Fruit fly (Drosophila melanogaster) whole organism, prepupa: Measurements from ENCODE around the gene Larp4B.

ENCODE experiments used
- Blimp-1 ChIP-seq: fragments of 200-800 bp; sonication (Bioruptor generic); optimal IDR thresholded peaks from 3 replicates; lab custom pipeline; 2017; ENCODE audit warnings: missing biosample characterization, missing genetic modification characterization, mild to moderate bottlenecking, moderate library complexity, missing genetic modification reagents
- CG11902 ChIP-seq: fragments of 200-800 bp; sonication (Bioruptor generic); optimal IDR thresholded peaks from 3 replicates; lab custom pipeline; 2016; ENCODE audit warnings: missing biosample characterization, missing genetic modification characterization
- CG1621 ChIP-seq: fragments of 200-800 bp; sonication (Bioruptor generic); optimal IDR thresholded peaks from 3 replicates; lab custom pipeline; 2018; ENCODE audit warnings: missing biosample characterization, mild to moderate bottlenecking, missing genetic modification characterization
- CG31627 ChIP-seq: fragments of 200-800 bp; sonication (Bioruptor generic); optimal IDR thresholded peaks from 3 replicates; lab custom pipeline; 2016; ENCODE audit warnings: missing biosample characterization, missing genetic modification characterization
- CG32006 ChIP-seq: fragments of 200-800 bp; sonication (Bioruptor generic); optimal IDR thresholded peaks from 3 replicates; lab custom pipeline; 2017; ENCODE audit warnings: missing biosample characterization, mild to moderate bottlenecking, missing genetic modification characterization
- CG34406 ChIP-seq: fragments of 200-800 bp; sonication (Bioruptor generic); optimal IDR thresholded peaks from 3 replicates; lab custom pipeline; 2016; ENCODE audit warnings: missing biosample characterization, missing genetic modification characterization
- CG3919 ChIP-seq: fragments of 200-800 bp; sonication (Bioruptor generic); optimal IDR thresholded peaks from 3 replicates; lab custom pipeline; 2016; ENCODE audit warnings: missing biosample characterization, missing genetic modification characterization
- CG4318 ChIP-seq: fragments of 200-800 bp; sonication (Bioruptor generic); optimal IDR thresholded peaks from 3 replicates; lab custom pipeline; 2017; ENCODE audit warnings: missing biosample characterization, mild to moderate bottlenecking, missing genetic modification characterization
- CG6163 ChIP-seq: fragments of 200-800 bp; sonication (Bioruptor generic); IDR thresholded peaks from 3 replicates; pipeline ENCODE4 v1.3.6; 2022; ENCODE audit warnings: missing biosample characterization, missing genetic modification characterization
- CG6276 ChIP-seq: fragments of 200-800 bp; sonication (Bioruptor generic); optimal IDR thresholded peaks from 2 replicates; lab custom pipeline; 2017; ENCODE audit warnings: missing biosample characterization, mild to moderate bottlenecking, missing genetic modification characterization
- CG6792 ChIP-seq: fragments of 200-800 bp; sonication (Bioruptor generic); optimal IDR thresholded peaks from 3 replicates; lab custom pipeline; 2016; ENCODE audit warnings: missing biosample characterization, missing genetic modification characterization
- CG6808 ChIP-seq: fragments of 200-800 bp; sonication (Bioruptor generic); optimal IDR thresholded peaks from 3 replicates; lab custom pipeline; 2017; ENCODE audit warnings: missing biosample characterization, missing genetic modification characterization, mild to moderate bottlenecking, moderate library complexity, missing genetic modification reagents
- CG7368 ChIP-seq: fragments of 200-800 bp; sonication (Bioruptor generic); optimal IDR thresholded peaks from 3 replicates; lab custom pipeline; 2016; ENCODE audit warnings: missing biosample characterization, missing genetic modification characterization
- CG8119 ChIP-seq: fragments of 200-800 bp; sonication (Bioruptor generic); IDR thresholded peaks from 3 replicates; pipeline ENCODE4 v1.3.6; 2022; ENCODE audit warnings: missing biosample characterization, missing genetic modification characterization
- CG9139 ChIP-seq: fragments of 200-800 bp; sonication (Bioruptor generic); optimal IDR thresholded peaks from 3 replicates; lab custom pipeline; 2017; ENCODE audit warnings: missing biosample characterization, mild to moderate bottlenecking, missing genetic modification characterization
- Eip75B ChIP-seq: fragments of 200-800 bp; sonication (Bioruptor generic); optimal IDR thresholded peaks from 3 replicates; lab custom pipeline; 2016; ENCODE audit warnings: missing biosample characterization, missing genetic modification characterization
- Eip93F ChIP-seq: fragments of 200-800 bp; sonication (Bioruptor generic); optimal IDR thresholded peaks from 2 replicates; lab custom pipeline; 2016; ENCODE audit warnings: missing biosample characterization, mild to moderate bottlenecking, missing genetic modification characterization
- Ets21C ChIP-seq: fragments of 200-800 bp; sonication (Bioruptor generic); optimal IDR thresholded peaks from 3 replicates; lab custom pipeline; 2016; ENCODE audit warnings: missing biosample characterization, missing genetic modification characterization
- Ets96B ChIP-seq: fragments of 200-800 bp; optimal IDR thresholded peaks from 2 replicates; lab custom pipeline; 2019; ENCODE audit warnings: missing biosample characterization, mild to moderate bottlenecking, missing genetic modification characterization, moderate library complexity
- Hr38 ChIP-seq: sonication (Bioruptor generic); optimal IDR thresholded peaks from 2 replicates; lab custom pipeline; 2016; ENCODE audit warnings: missing biosample characterization, missing genetic modification characterization
- Hr39 ChIP-seq: fragments of 200-800 bp; sonication (Bioruptor generic); optimal IDR thresholded peaks from 2 replicates; lab custom pipeline; 2016; ENCODE audit warnings: missing biosample characterization, missing genetic modification characterization
- Hr4 ChIP-seq: fragments of 200-800 bp; sonication (Bioruptor generic); optimal IDR thresholded peaks from 3 replicates; lab custom pipeline; 2016; ENCODE audit warnings: missing biosample characterization, missing genetic modification characterization
- Lpt ChIP-seq: fragments of 200-800 bp; sonication (Bioruptor generic); optimal IDR thresholded peaks from 3 replicates; lab custom pipeline; 2016; ENCODE audit warnings: missing biosample characterization, missing genetic modification characterization
- OdsH ChIP-seq: fragments of 200-800 bp; sonication (Bioruptor generic); optimal IDR thresholded peaks from 3 replicates; lab custom pipeline; 2016; ENCODE audit warnings: missing biosample characterization, missing genetic modification characterization
- Smox ChIP-seq: fragments of 200-800 bp; sonication (Bioruptor generic); optimal IDR thresholded peaks from 3 replicates; lab custom pipeline; 2016; ENCODE audit warnings: missing biosample characterization, missing genetic modification characterization
- Sox102F ChIP-seq: fragments of 200-800 bp; sonication (Bioruptor generic); optimal IDR thresholded peaks from 2 replicates; lab custom pipeline; 2016; ENCODE audit warnings: missing biosample characterization, mild to moderate bottlenecking, missing genetic modification characterization
- Sox15 ChIP-seq: fragments of 200-800 bp; sonication (Bioruptor generic); optimal IDR thresholded peaks from 3 replicates; lab custom pipeline; 2016; ENCODE audit warnings: missing biosample characterization, missing genetic modification characterization
- achi ChIP-seq: fragments of 200-800 bp; sonication (Bioruptor generic); optimal IDR thresholded peaks from 3 replicates; lab custom pipeline; 2016; ENCODE audit warnings: missing biosample characterization, missing genetic modification characterization
- acj6 ChIP-seq: fragments of 200-800 bp; sonication (Bioruptor generic); optimal IDR thresholded peaks from 3 replicates; lab custom pipeline; 2016; ENCODE audit warnings: missing biosample characterization, missing genetic modification characterization
- dac ChIP-seq: fragments of 200-800 bp; sonication (Bioruptor generic); optimal IDR thresholded peaks from 2 replicates; lab custom pipeline; 2017; ENCODE audit warnings: missing biosample characterization, mild to moderate bottlenecking, missing genetic modification characterization
- dsx ChIP-seq: fragments of 200-800 bp; optimal IDR thresholded peaks from 3 replicates; lab custom pipeline; 2019; ENCODE audit warnings: missing biosample characterization, mild to moderate bottlenecking, missing genetic modification characterization, moderate library complexity; ENCODE audit not compliant: poor library complexity, severe bottlenecking
- eg ChIP-seq: fragments of 200-800 bp; sonication (Bioruptor generic); IDR thresholded peaks from 3 replicates; pipeline ENCODE4 v1.3.6; 2022; ENCODE audit warnings: missing biosample characterization, missing genetic modification characterization
- esn ChIP-seq: fragments of 200-800 bp; sonication (Bioruptor generic); optimal IDR thresholded peaks from 2 replicates; lab custom pipeline; 2016; ENCODE audit warnings: missing biosample characterization, mild to moderate bottlenecking, missing genetic modification characterization, moderate library complexity
- fd59A ChIP-seq: fragments of 200-800 bp; sonication (Bioruptor generic); optimal IDR thresholded peaks from 2 replicates; lab custom pipeline; 2017; ENCODE audit warnings: missing biosample characterization, mild to moderate bottlenecking, missing genetic modification characterization, missing genetic modification reagents
- fd85E ChIP-seq: fragments of 200-800 bp; sonication (Bioruptor generic); optimal IDR thresholded peaks from 3 replicates; lab custom pipeline; 2016; ENCODE audit warnings: missing biosample characterization, missing genetic modification characterization
- fkh ChIP-seq: fragments of 200-800 bp; sonication (Bioruptor generic); optimal IDR thresholded peaks from 3 replicates; lab custom pipeline; 2017; ENCODE audit warnings: missing biosample characterization, mild to moderate bottlenecking, missing genetic modification characterization, moderate library complexity
- lz ChIP-seq: fragments of 200-800 bp; sonication (Bioruptor generic); optimal IDR thresholded peaks from 3 replicates; lab custom pipeline; 2016; ENCODE audit warnings: missing biosample characterization, missing genetic modification characterization
- net ChIP-seq: fragments of 200-800 bp; sonication (Bioruptor generic); optimal IDR thresholded peaks from 3 replicates; lab custom pipeline; 2016; ENCODE audit warnings: missing biosample characterization, missing genetic modification characterization
- pdm3 ChIP-seq: fragments of 200-800 bp; sonication (Bioruptor generic); optimal IDR thresholded peaks from 3 replicates; lab custom pipeline; 2016; ENCODE audit warnings: missing biosample characterization, missing genetic modification characterization
- salr ChIP-seq, 2 experiments: fragments of 200-800 bp; sonication (Bioruptor generic); optimal IDR thresholded peaks; 3 replicates each; lab custom pipeline; 2016 to 2018; ENCODE audit warnings: missing biosample characterization in 2 of 2, missing genetic modification characterization in 2 of 2, mild to moderate bottlenecking in 1 of 2
- spab ChIP-seq: fragments of 200-800 bp; sonication (Bioruptor generic); optimal IDR thresholded peaks from 2 replicates; lab custom pipeline; 2017; ENCODE audit warnings: missing biosample characterization, mild to moderate bottlenecking, missing genetic modification characterization, missing genetic modification reagents
- ss ChIP-seq, 2 experiments: fragments of 200-800 bp; sonication (Bioruptor generic); optimal IDR thresholded peaks; 2 replicates in 1 of 2; 3 replicates in 1 of 2; lab custom pipeline; 2017 to 2018; ENCODE audit warnings: mild to moderate bottlenecking in 2 of 2, missing biosample characterization in 2 of 2, missing genetic modification characterization in 2 of 2, moderate library complexity in 1 of 2
- svp ChIP-seq: fragments of 200-800 bp; sonication (Bioruptor generic); peaks from one replicate; lab custom pipeline; 2016; ENCODE audit warnings: missing biosample characterization, missing genetic modification characterization
- topi ChIP-seq: fragments of 200-800 bp; sonication (Bioruptor generic); optimal IDR thresholded peaks from 3 replicates; lab custom pipeline; 2016; ENCODE audit warnings: missing biosample characterization, missing genetic modification characterization

The Larp4B gene

dm6 chr3L:3247130-3248065 is 22.8 kb downstream of the Larp4B start, which contains the start of gene CG43389 (continued):
- TF ChIP-seq dac (peak; percentile 40), salr (GFP tag; optimal IDR thresholded peaks at IDR 0.05; lab: Kevin White, UChicago) (peak; percentile 74 to 91), esn (GFP tag; lab: Kevin White, UChicago) (peak; percentile 99), CG6808 (GFP tag; lab: Kevin White, UChicago) (peak; percentile 85), Hr4 (GFP tag; lab: Kevin White, UChicago) (peak; percentile 78), pdm3 (GFP tag; lab: Kevin White, UChicago) (peak; percentile 94), Ets21C (GFP tag; lab: Kevin White, UChicago) (peak; percentile 96), lz (GFP tag; lab: Kevin White, UChicago) (peak; percentile 98), Ets96B (tag; lab: Kevin White, UChicago) (peak; percentile 91), Hr38 (GFP tag; lab: Kevin White, UChicago) (no peak), CG34406 (GFP tag; lab: Kevin White, UChicago) (peak; percentile 97), ss (GFP tag; optimal IDR thresholded peaks at IDR 0.05; lab: Kevin White, UChicago) (peak; percentile 93 to 95), OdsH (GFP tag; lab: Kevin White, UChicago) (peak; percentile 95), CG6163 (GFP tag; lab: Robert Waterston, UW) (peak; percentile 89), fd59A (GFP tag; lab: Kevin White, UChicago) (peak; percentile 92), net (peak; percentile 90), Eip75B (GFP tag; lab: Kevin White, UChicago) (peak; percentile 89), CG8119 (GFP tag; lab: Robert Waterston, UW) (peak; percentile 87), CG11902 (peak; percentile 87), fd85E (peak; percentile 52), CG32006 (GFP tag; lab: Kevin White, UChicago) (peak; percentile 83), svp (GFP tag; lab: Kevin White, UChicago) (peak; percentile 99), CG6276 (GFP tag; lab: Kevin White, UChicago) (no peak), Blimp-1 (GFP tag; lab: Kevin White, UChicago) (peak; percentile 87), Eip93F (GFP tag; lab: Kevin White, UChicago) (peak; percentile 97), CG7368 (GFP tag; lab: Kevin White, UChicago) (peak; percentile 65), Lpt (GFP tag; lab: Kevin White, UChicago) (peak; percentile 81), spab (peak; percentile 81), Sox15 (GFP tag; lab: Kevin White, UChicago) (peak; percentile 96), CG1621 (tag; lab: Kevin White, UChicago) (peak; percentile 90), Sox102F (GFP tag; lab: Kevin White, UChicago) (peak; percentile 99), dsx (GFP tag; lab: Kevin White, UChicago) (peak; percentile 86), Hr39 (GFP tag; lab: Kevin White, UChicago) (peak; percentile 98), fkh (GFP tag; lab: Kevin White, UChicago) (no peak)

DNA sequence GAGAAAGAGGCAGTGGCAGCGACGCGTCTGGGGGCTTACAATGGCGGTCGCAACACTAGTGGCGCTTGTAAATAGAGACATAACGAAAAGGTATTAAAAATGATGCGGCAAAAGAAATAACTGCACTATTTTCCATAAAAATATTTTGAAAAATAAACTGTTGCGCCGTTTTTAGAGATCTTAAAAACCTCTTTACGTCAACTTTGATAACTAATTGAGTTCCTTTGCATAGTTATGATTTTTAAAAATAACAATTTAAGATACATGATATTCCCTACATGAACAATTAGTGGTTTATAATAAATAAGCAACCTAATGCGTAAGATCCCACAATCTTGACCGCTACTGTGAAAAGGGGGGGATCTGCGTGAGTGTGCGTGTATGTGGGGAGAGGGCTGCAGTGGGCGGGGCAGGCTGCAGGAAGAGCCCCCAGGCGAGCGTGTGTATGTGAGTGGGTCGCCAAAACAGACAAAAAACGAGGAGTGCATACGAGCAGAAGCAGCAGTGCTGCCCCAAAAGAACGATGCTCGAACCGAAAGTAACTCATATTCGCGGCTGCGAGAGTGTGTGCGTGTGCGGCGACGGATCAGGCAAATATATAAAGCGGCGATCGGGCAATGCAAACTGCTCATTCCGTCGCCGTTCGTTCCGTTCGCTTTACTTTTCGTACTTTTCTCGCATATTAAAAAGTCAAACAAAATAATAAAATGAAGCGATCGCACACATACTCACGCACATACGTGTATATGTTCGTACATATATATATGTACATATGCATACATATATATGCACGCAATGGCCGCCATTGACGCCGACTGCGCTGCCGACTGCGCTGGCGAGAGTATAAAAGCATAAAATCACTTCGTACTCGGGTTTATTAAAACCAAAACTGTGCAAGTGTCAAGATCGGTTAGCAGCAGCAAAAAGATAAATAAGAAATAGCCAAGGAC is 24.4 kb downstream of the Larp4B start:
- TF ChIP-seq salr (GFP tag; optimal IDR thresholded peaks at IDR 0.05; lab: Kevin White, UChicago) (peak; percentile 86 to 98), CG6792 (peak; percentile 98), Ets96B (tag; lab: Kevin White, UChicago) (peak; percentile 98), Sox102F (GFP tag; lab: Kevin White, UChicago) (peak; percentile 97), Hr4 (GFP tag; lab: Kevin White, UChicago) (peak; percentile 96), CG6163 (GFP tag; lab: Robert Waterston, UW) (peak; percentile 82), lz (GFP tag; lab: Kevin White, UChicago) (peak; percentile 98), CG4318 (GFP tag; lab: Kevin White, UChicago) (peak; percentile 93), eg (GFP tag; lab: Robert Waterston, UW) (peak; percentile 76), CG6276 (GFP tag; lab: Kevin White, UChicago) (peak; percentile 94), topi (GFP tag; lab: Kevin White, UChicago) (peak; percentile 99), acj6 (peak; percentile 99), CG7368 (GFP tag; lab: Kevin White, UChicago) (peak; percentile 92), achi (GFP tag; lab: Kevin White, UChicago) (peak; percentile 97), CG31627 (GFP tag; lab: Kevin White, UChicago) (peak; percentile 99), Blimp-1 (GFP tag; lab: Kevin White, UChicago) (peak; percentile 94), Smox (GFP tag; lab: Kevin White, UChicago) (peak; percentile 99), CG9139 (GFP tag; lab: Kevin White, UChicago) (peak; percentile 96), dac (peak; percentile 82), CG1621 (tag; lab: Kevin White, UChicago) (peak; percentile 92), CG3919 (GFP tag; lab: Kevin White, UChicago) (peak; percentile 98)
